Worm (Caenorhabditis elegans) whole organism, L1 larva: ENCODE data around the gene kup-1.

Experiments used
- elt-3 ChIP-seq, 6 experiments: fragments of 150-350 bp in 1 of 6; sonication (generic microtip); optimal IDR thresholded peaks; 2 replicates each; lab custom pipeline; 2017 to 2018; ENCODE audit warnings: missing biosample characterization in 6 of 6, missing genetic modification characterization in 6 of 6, inconsistent platforms in 1 of 6
- lsy-2 ChIP-seq, 2 experiments: fragments of 150-350 bp; optimal IDR thresholded peaks; 2 replicates each; lab custom pipeline; 2014; ENCODE audit warnings: missing biosample characterization in 2 of 2, missing genetic modification characterization in 2 of 2
- mab-9 ChIP-seq: fragments of 200-800 bp; sonication (Bioruptor generic); IDR thresholded peaks from 2 replicates; pipeline ENCODE4 v1.3.6; 2022; ENCODE audit warnings: missing genetic modification reagents, missing genetic modification characterization, missing compliant biosample characterization
- nhr-76 ChIP-seq: sonication (generic microtip); optimal IDR thresholded peaks from 2 replicates; lab custom pipeline; 2017; ENCODE audit warnings: missing biosample characterization, missing genetic modification characterization
- nhr-84 ChIP-seq: sonication (generic microtip); optimal IDR thresholded peaks from 2 replicates; lab custom pipeline; 2017; ENCODE audit warnings: missing biosample characterization, missing genetic modification characterization
- sox-4 ChIP-seq: sonication (generic microtip); optimal IDR thresholded peaks from 2 replicates; lab custom pipeline; 2016; ENCODE audit warnings: missing genetic modification characterization, missing compliant biosample characterization

- TF ChIP-seq nhr-76 (tag; lab: Kevin White, UChicago) (no peak), nhr-84 (tag; lab: Kevin White, UChicago) (no peak), elt-3 (tag; optimal IDR thresholded peaks at IDR 0.05; lab: Kevin White, UChicago) (no peak), mab-9 (GFP tag; lab: Robert Waterston, UW) (no peak), sox-4 (tag; lab: Kevin White, UChicago) (no peak), lsy-2 (tag; optimal IDR thresholded peaks at IDR 0.05; lab: Kevin White, UChicago) (no peak)
Observed at ce11 chrV:12074886-12075285, 34.2 kb upstream of the kup-1 start, which contains the start of gene R07B7.6.
